Worm (Caenorhabditis elegans) whole organism, L1 larva: Measurements from ENCODE around the gene meg-2.

Source experiments
- C04F5.9 ChIP-seq: sonication (generic microtip); optimal IDR thresholded peaks from 2 replicates; lab custom pipeline; 2016; ENCODE audit warnings: missing genetic modification characterization, missing compliant biosample characterization
- F16B12.6 ChIP-seq: fragments of 150-350 bp; optimal IDR thresholded peaks from 2 replicates; lab custom pipeline; 2014; ENCODE audit warnings: missing biosample characterization, missing genetic modification characterization
- Y116A8C.19 ChIP-seq: sonication (generic microtip); optimal IDR thresholded peaks from 2 replicates; lab custom pipeline; 2016; ENCODE audit warnings: missing compliant biosample characterization, missing genetic modification characterization, borderline replicate concordance
- alr-1 ChIP-seq: fragments of 200-800 bp; sonication (Bioruptor generic); optimal IDR thresholded peaks from 2 replicates; lab custom pipeline; 2018; ENCODE audit warnings: borderline replicate concordance, mild to moderate bottlenecking, missing genetic modification characterization, missing compliant biosample characterization
- ceh-8 ChIP-seq: fragments of 200-800 bp; sonication (Bioruptor generic); optimal IDR thresholded peaks from 2 replicates; lab custom pipeline; 2018; ENCODE audit warnings: mild to moderate bottlenecking, missing genetic modification characterization, moderate library complexity, missing compliant biosample characterization
- dsc-1 ChIP-seq: sonication (generic microtip); optimal IDR thresholded peaks from 2 replicates; lab custom pipeline; 2016; ENCODE audit warnings: mild to moderate bottlenecking, missing genetic modification characterization, missing compliant biosample characterization
- efl-1 ChIP-seq, 4 experiments: fragments of 150-350 bp; optimal IDR thresholded peaks in 3 of 4; peaks in 1 of 4; 1 replicate in 1 of 4; 2 replicates in 3 of 4; lab custom pipeline; 2014; ENCODE audit warnings: missing biosample characterization in 2 of 4, missing genetic modification characterization in 2 of 4, missing genetic modification reagents in 2 of 4
- efl-3 ChIP-seq: fragments of 200-800 bp; sonication (Bioruptor generic); optimal IDR thresholded peaks from 2 replicates; lab custom pipeline; 2018; ENCODE audit warnings: mild to moderate bottlenecking, missing genetic modification characterization, missing compliant biosample characterization
- egl-13 ChIP-seq: sonication (generic microtip); optimal IDR thresholded peaks from 2 replicates; lab custom pipeline; 2016; ENCODE audit warnings: missing genotype, missing genetic modification reagents, missing genetic modification characterization, missing compliant biosample characterization
- egl-27 ChIP-seq, 2 experiments: fragments of 150-350 bp in 1 of 2; sonication (generic microtip); optimal IDR thresholded peaks; 3 replicates each; lab custom pipeline; 2017 to 2018; ENCODE audit warnings: missing biosample characterization in 2 of 2, missing genetic modification characterization in 2 of 2, missing genetic modification reagents in 2 of 2
- elt-3 ChIP-seq, 6 experiments: fragments of 150-350 bp in 1 of 6; sonication (generic microtip); optimal IDR thresholded peaks; 2 replicates each; lab custom pipeline; 2017 to 2018; ENCODE audit warnings: missing biosample characterization in 6 of 6, missing genetic modification characterization in 6 of 6, inconsistent platforms in 1 of 6
- fkh-4 ChIP-seq: sonication (generic microtip); optimal IDR thresholded peaks from 2 replicates; lab custom pipeline; 2016; ENCODE audit warnings: missing compliant biosample characterization, missing genetic modification characterization, borderline replicate concordance
- fos-1 ChIP-seq: fragments of 150-350 bp; optimal IDR thresholded peaks from 2 replicates; lab custom pipeline; 2014; ENCODE audit warnings: missing biosample characterization, missing genetic modification characterization
- hlh-17 ChIP-seq: fragments of 200-800 bp; sonication (Bioruptor generic); optimal IDR thresholded peaks from 2 replicates; lab custom pipeline; 2018; ENCODE audit warnings: missing genetic modification characterization, mild to moderate bottlenecking, missing compliant biosample characterization, moderate library complexity, borderline replicate concordance
- hlh-4 ChIP-seq: sonication (generic microtip); optimal IDR thresholded peaks from 2 replicates; lab custom pipeline; 2016; ENCODE audit warnings: mild to moderate bottlenecking, missing genetic modification characterization, missing compliant biosample characterization
- hpl-2 ChIP-seq: fragments of 150-350 bp; optimal IDR thresholded peaks from 2 replicates; lab custom pipeline; 2014; ENCODE audit warnings: missing biosample characterization, missing genetic modification reagents, missing genetic modification characterization
- irx-1 ChIP-seq: sonication (generic microtip); optimal IDR thresholded peaks from 2 replicates; lab custom pipeline; 2016; ENCODE audit warnings: missing genetic modification characterization, missing compliant biosample characterization
- jun-1 ChIP-seq: fragments of 150-350 bp; optimal IDR thresholded peaks from 2 replicates; lab custom pipeline; 2014; ENCODE audit warnings: missing biosample characterization, missing genetic modification reagents, missing genetic modification characterization
- lin-13 ChIP-seq: fragments of 150-350 bp; optimal IDR thresholded peaks from 2 replicates; lab custom pipeline; 2014; ENCODE audit warnings: missing biosample characterization, missing genetic modification reagents, missing genetic modification characterization
- lin-35 ChIP-seq, 2 experiments: fragments of 150-350 bp; optimal IDR thresholded peaks; 2 replicates each; lab custom pipeline; 2014; ENCODE audit warnings: missing biosample characterization in 2 of 2, missing genetic modification characterization in 2 of 2, missing genetic modification reagents in 2 of 2
- lsy-2 ChIP-seq, 2 experiments: fragments of 150-350 bp; optimal IDR thresholded peaks; 2 replicates each; lab custom pipeline; 2014; ENCODE audit warnings: missing biosample characterization in 2 of 2, missing genetic modification characterization in 2 of 2
- mab-9 ChIP-seq: fragments of 200-800 bp; sonication (Bioruptor generic); IDR thresholded peaks from 2 replicates; pipeline ENCODE4 v1.3.6; 2022; ENCODE audit warnings: missing genetic modification reagents, missing genetic modification characterization, missing compliant biosample characterization
- nhr-11 ChIP-seq: fragments of 150-350 bp; optimal IDR thresholded peaks from 2 replicates; lab custom pipeline; 2014; ENCODE audit warnings: missing biosample characterization, missing genetic modification characterization
- nhr-12 ChIP-seq: sonication (generic microtip); optimal IDR thresholded peaks from 2 replicates; lab custom pipeline; 2017; ENCODE audit warnings: missing biosample characterization, missing genetic modification characterization
- nhr-20 ChIP-seq: sonication (generic microtip); optimal IDR thresholded peaks from 2 replicates; lab custom pipeline; 2016; ENCODE audit warnings: mild to moderate bottlenecking, missing genetic modification characterization, missing compliant biosample characterization
- nhr-76 ChIP-seq: sonication (generic microtip); optimal IDR thresholded peaks from 2 replicates; lab custom pipeline; 2017; ENCODE audit warnings: missing biosample characterization, missing genetic modification characterization
- nhr-84 ChIP-seq: sonication (generic microtip); optimal IDR thresholded peaks from 2 replicates; lab custom pipeline; 2017; ENCODE audit warnings: missing biosample characterization, missing genetic modification characterization
- nhr-85 ChIP-seq: sonication (generic microtip); peaks from one replicate; lab custom pipeline; 2016; ENCODE audit warnings: missing genetic modification characterization, inconsistent platforms, missing compliant biosample characterization
- nhr-90 ChIP-seq: sonication (generic microtip); optimal IDR thresholded peaks from 2 replicates; lab custom pipeline; 2016; ENCODE audit warnings: mild to moderate bottlenecking, missing genetic modification characterization, missing compliant biosample characterization; ENCODE audit not compliant: poor library complexity
- rnt-1 ChIP-seq: sonication (generic microtip); optimal IDR thresholded peaks from 2 replicates; lab custom pipeline; 2016; ENCODE audit warnings: mild to moderate bottlenecking, missing genetic modification characterization, moderate library complexity, missing compliant biosample characterization
- snu-23 ChIP-seq: sonication (generic microtip); optimal IDR thresholded peaks from 2 replicates; lab custom pipeline; 2016; ENCODE audit warnings: missing genetic modification characterization, missing compliant biosample characterization
- sptf-1 ChIP-seq: fragments of 150-350 bp; optimal IDR thresholded peaks from 2 replicates; lab custom pipeline; 2014; ENCODE audit warnings: missing biosample characterization, missing genetic modification characterization
- sup-37 ChIP-seq: fragments of 200-800 bp; sonication (Bioruptor generic); optimal IDR thresholded peaks from 2 replicates; lab custom pipeline; 2018; ENCODE audit warnings: mild to moderate bottlenecking, missing genetic modification characterization, missing compliant biosample characterization
- swsn-7 ChIP-seq: sonication (generic microtip); optimal IDR thresholded peaks from 2 replicates; lab custom pipeline; 2016; ENCODE audit warnings: missing genetic modification characterization, missing compliant biosample characterization
- tbx-2 ChIP-seq: sonication (generic microtip); optimal IDR thresholded peaks from 2 replicates; lab custom pipeline; 2016; ENCODE audit warnings: missing genetic modification characterization, missing compliant biosample characterization
- tlp-1 ChIP-seq: fragments of 150-350 bp; optimal IDR thresholded peaks from 2 replicates; lab custom pipeline; 2014; ENCODE audit warnings: missing biosample characterization, missing genetic modification characterization
- unc-30 ChIP-seq: sonication (generic microtip); optimal IDR thresholded peaks from 2 replicates; lab custom pipeline; 2017; ENCODE audit warnings: missing biosample characterization, missing genetic modification characterization
- unc-62 ChIP-seq: fragments of 150-350 bp; optimal IDR thresholded peaks from 2 replicates; lab custom pipeline; 2014; ENCODE audit warnings: missing biosample characterization, missing genetic modification reagents, missing genetic modification characterization
- unc-86 ChIP-seq: sonication (generic microtip); optimal IDR thresholded peaks from 2 replicates; lab custom pipeline; 2016; ENCODE audit warnings: missing genetic modification characterization, missing compliant biosample characterization
- vab-15 ChIP-seq: sonication (generic microtip); optimal IDR thresholded peaks from 2 replicates; lab custom pipeline; 2017; ENCODE audit warnings: missing genotype, mild to moderate bottlenecking, missing genetic modification characterization, missing compliant biosample characterization
- zip-4 ChIP-seq: fragments of 200-800 bp; sonication (Bioruptor generic); optimal IDR thresholded peaks from 2 replicates; lab custom pipeline; 2018; ENCODE audit warnings: mild to moderate bottlenecking, missing genetic modification characterization, moderate library complexity, missing compliant biosample characterization
- ztf-4 ChIP-seq: fragments of 150-350 bp; optimal IDR thresholded peaks from 2 replicates; lab custom pipeline; 2014; ENCODE audit warnings: missing biosample characterization, missing genetic modification characterization

meg-2 gene

ce11 chrX:13936719-13937118 lies 10.8 kb upstream of the meg-2 start (continued):
- peak in 1 of 2 experiments; percentile 30 for TF ChIP-seq lin-35 (GFP tag; optimal IDR thresholded peaks at IDR 0.05; lab: Kevin White, UChicago)
- no peak for TF ChIP-seq mab-9 (GFP tag; lab: Robert Waterston, UW)
- peak; percentile 67 for TF ChIP-seq nhr-20 (tag; lab: Kevin White, UChicago)
- TF ChIP-seq nhr-90 (tag; lab: Kevin White, UChicago) = peak; percentile 39
- TF ChIP-seq lin-13 (GFP tag; lab: Kevin White, UChicago) = no peak
- TF ChIP-seq nhr-84 = no peak

- TF ChIP-seq alr-1 (tag; lab: Kevin White, UChicago) = no peak
These were observed 8.6 kb upstream of the meg-2 start, which contains the start of gene elt-3 for ce11 chrX:13934574-13934973. elt-3 (plus strand) TSS chrX:13934874.

- TF ChIP-seq Y116A8C.19 (tag; lab: Kevin White, UChicago) = no peak
- TF ChIP-seq unc-62 (GFP tag; lab: Kevin White, UChicago) = no peak
- TF ChIP-seq nhr-85 (tag; lab: Kevin White, UChicago) = peak; percentile 30
- TF ChIP-seq, all 84 proteins: peak for 1
These were observed 3.6 kb upstream of the meg-2 start, which contains the start of gene meg-1 for ce11 chrX:13929534-13929933. meg-1 (minus strand) TSS chrX:13929634.

- TF ChIP-seq vab-15 (no peak), egl-13 (tag; lab: Kevin White, UChicago) (no peak), unc-30 (tag; lab: Kevin White, UChicago) (no peak), efl-1 (optimal IDR thresholded peaks at IDR 0.05; lab: Kevin White, UChicago) (no peak), efl-1 (GFP tag; optimal IDR thresholded peaks at IDR 0.05 in 1 of 2; lab: Kevin White, UChicago) (peak in 1 of 2 experiments; percentile 70)
These were observed 2.6 kb upstream of the meg-2 start for ce11 chrX:13928532-13928931.

- no peak for TF ChIP-seq unc-86 (tag; lab: Kevin White, UChicago)
- TF ChIP-seq ztf-4 = peak; percentile 9
- no peak for TF ChIP-seq vab-15
- TF ChIP-seq swsn-7 (tag; lab: Kevin White, UChicago) = peak; percentile 55
- TF ChIP-seq sup-37 (GFP tag; lab: Kevin White, UChicago) = no peak
- TF ChIP-seq zip-4 (GFP tag; lab: Kevin White, UChicago) = no peak
- TF ChIP-seq snu-23 (GFP tag; lab: Kevin White, UChicago) = peak; percentile 83
- TF ChIP-seq fkh-4 (tag; lab: Kevin White, UChicago) = no peak
- peak; percentile 52 to 99 (median 97) for TF ChIP-seq elt-3 (tag; optimal IDR thresholded peaks at IDR 0.05; lab: Kevin White, UChicago)
- TF ChIP-seq rnt-1 (tag; lab: Kevin White, UChicago) = peak; percentile 3
- no peak for TF ChIP-seq nhr-12 (tag; lab: Kevin White, UChicago)
- TF ChIP-seq F16B12.6 (tag; lab: Kevin White, UChicago) = no peak
- peak; percentile 19 for TF ChIP-seq jun-1 (tag; lab: Kevin White, UChicago)
- peak; percentile 19 to 65 for TF ChIP-seq lsy-2 (tag; optimal IDR thresholded peaks at IDR 0.05; lab: Kevin White, UChicago)
- peak; percentile 88 for TF ChIP-seq nhr-20 (tag; lab: Kevin White, UChicago)
- TF ChIP-seq hpl-2 (GFP tag; lab: Kevin White, UChicago) = peak; percentile 30
- TF ChIP-seq efl-3 (GFP tag; lab: Kevin White, UChicago) = no peak
- no peak for TF ChIP-seq nhr-76
- TF ChIP-seq egl-27 (tag; optimal IDR thresholded peaks at IDR 0.05; lab: Kevin White, UChicago) = no peak
- TF ChIP-seq tbx-2 (tag; lab: Kevin White, UChicago) = peak; percentile 69
- TF ChIP-seq C04F5.9 (tag; lab: Kevin White, UChicago) = no peak
- TF ChIP-seq nhr-11 = no peak
- peak; percentile 72 for TF ChIP-seq nhr-90 (tag; lab: Kevin White, UChicago)
- peak; percentile 11 to 30 for TF ChIP-seq efl-1 (optimal IDR thresholded peaks at IDR 0.05; lab: Kevin White, UChicago)
- peak in 1 of 2 experiments; percentile 90 for TF ChIP-seq efl-1 (GFP tag; optimal IDR thresholded peaks at IDR 0.05 in 1 of 2; lab: Kevin White, UChicago)
- peak in 1 of 2 experiments; percentile 59 for TF ChIP-seq lin-35 (GFP tag; optimal IDR thresholded peaks at IDR 0.05; lab: Kevin White, UChicago)
- TF ChIP-seq dsc-1 (tag; lab: Kevin White, UChicago) = no peak
- TF ChIP-seq sptf-1 (tag; lab: Kevin White, UChicago) = no peak
- TF ChIP-seq ceh-8 = no peak
- TF ChIP-seq irx-1 = no peak
- no peak for TF ChIP-seq hlh-4 (tag; lab: Kevin White, UChicago)
- peak; percentile 7 for TF ChIP-seq fos-1
- TF ChIP-seq nhr-85 (tag; lab: Kevin White, UChicago) = peak; percentile 98
- no peak for TF ChIP-seq hlh-17 (GFP tag; lab: Kevin White, UChicago)
- no peak for TF ChIP-seq tlp-1 (tag; lab: Kevin White, UChicago)
These were observed 5.4 kb downstream of the meg-2 start for ce11 chrX:13920374-13920986.
